Worm (Caenorhabditis elegans) whole organism, midembryonic: ENCODE measurements around the gene grl-10.

ENCODE experiments used
- flt-1 ChIP-seq: fragments of 200-800 bp; sonication (Bioruptor generic); IDR thresholded peaks from 2 replicates; pipeline ENCODE4 v1.3.6; 2022; ENCODE audit warnings: missing genetic modification characterization, missing compliant biosample characterization
- klf-2 ChIP-seq: fragments of 200-800 bp; sonication (Bioruptor generic); conservative IDR thresholded peaks from 2 replicates; pipeline ENCODE4 v1.3.6; 2022; ENCODE audit warnings: missing genetic modification reagents, missing genetic modification characterization, missing compliant biosample characterization
- med-1 ChIP-seq: sonication (generic microtip); optimal IDR thresholded peaks from 2 replicates; lab custom pipeline; 2017; ENCODE audit warnings: missing genetic modification characterization, mild to moderate bottlenecking, missing compliant biosample characterization, antibody characterized with exemption, missing genetic modification reagents; ENCODE audit not compliant: insufficient read depth
- ref-1 ChIP-seq: fragments of 200-800 bp; sonication (Bioruptor generic); conservative IDR thresholded peaks from 2 replicates; pipeline ENCODE4 v1.3.6; 2022; ENCODE audit warnings: missing genetic modification reagents, missing genetic modification characterization, missing compliant biosample characterization
- tab-1 ChIP-seq: fragments of 200-800 bp; sonication (Bioruptor generic); IDR thresholded peaks from 2 replicates; pipeline ENCODE4 v1.3.6; 2022; ENCODE audit warnings: missing genetic modification characterization, missing compliant biosample characterization
- ztf-23 ChIP-seq: fragments of 200-800 bp; sonication (Bioruptor generic); IDR thresholded peaks from 2 replicates; pipeline ENCODE4 v1.3.6; 2022; ENCODE audit warnings: missing genetic modification reagents, missing genetic modification characterization, missing compliant biosample characterization

DNA sequence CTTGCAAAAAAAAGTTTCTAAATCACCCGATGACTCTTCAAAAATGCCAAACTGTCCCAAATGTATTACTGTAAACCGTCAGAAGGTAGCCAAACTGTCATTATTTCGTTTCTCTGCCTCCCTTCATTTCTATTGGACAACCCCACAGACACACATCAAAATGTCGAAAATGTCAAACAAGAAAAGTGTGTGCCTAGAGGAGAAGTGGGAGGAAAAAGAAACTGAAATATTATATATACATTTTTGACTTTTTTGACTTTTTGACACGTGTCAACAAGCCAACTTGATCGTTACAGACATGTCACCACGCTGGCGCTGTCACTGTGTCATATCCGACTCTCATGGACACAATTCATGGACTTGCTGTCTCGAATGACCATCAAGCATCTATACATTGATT lies 24.6 kb upstream of the grl-10 start:
- TF ChIP-seq ref-1, result no peak
- TF ChIP-seq tab-1 (GFP tag; lab: Robert Waterston, UW), result no peak
- no peak for TF ChIP-seq flt-1 (GFP tag; lab: Robert Waterston, UW)
- TF ChIP-seq med-1, result no peak
- no peak for TF ChIP-seq klf-2 (GFP tag; lab: Robert Waterston, UW)
- TF ChIP-seq ztf-23 (GFP tag; lab: Robert Waterston, UW), result no peak
